Fruit fly (Drosophila melanogaster): ENCODE results near the gene kirre.
A peak's percentile ranks its signal among the peaks of the same experiment; 100 is the strongest.

DNA sequence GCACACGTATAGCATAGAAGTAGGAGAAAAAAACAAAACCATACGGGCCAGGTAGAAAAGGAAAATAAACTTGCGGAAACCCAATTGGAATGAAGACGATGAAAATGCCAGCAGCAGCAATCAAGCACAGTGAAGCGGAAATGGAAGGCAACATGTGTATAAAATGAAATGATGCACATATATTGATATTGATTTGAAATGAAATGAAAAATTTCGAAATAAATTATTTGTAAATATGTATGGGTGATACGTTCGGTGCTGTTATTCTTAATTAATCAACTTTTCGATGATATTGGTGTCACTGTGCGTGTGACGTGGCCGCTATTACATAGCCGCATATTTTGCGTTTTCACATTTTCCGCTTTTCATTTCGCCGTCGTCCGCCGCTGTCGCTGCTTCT lies 72.9 kb downstream of the kirre start:
- TF ChIP-seq cyc (GFP tag; optimal IDR thresholded peaks at IDR 0.05) = no peak
- TF ChIP-seq CG9139 (GFP tag; optimal IDR thresholded peaks at IDR 0.05) = no peak
- TF ChIP-seq CG6808 (GFP tag; optimal IDR thresholded peaks at IDR 0.05) = no peak
- TF ChIP-seq CG3032 (tag; optimal IDR thresholded peaks at IDR 0.05) = no peak
- no peak for TF ChIP-seq CG8319 (GFP tag; optimal IDR thresholded peaks at IDR 0.05)
- TF ChIP-seq OdsH (GFP tag; optimal IDR thresholded peaks at IDR 0.05) = no peak
- no peak for TF ChIP-seq CG8632 (GFP tag; optimal IDR thresholded peaks at IDR 0.05)
- TF ChIP-seq achi (GFP tag; optimal IDR thresholded peaks at IDR 0.05) = peak; percentile 15

Measured in whole organism, prepupa.